Worm (Caenorhabditis elegans) whole organism, L4 larva: ENCODE measurements around the gene mec-7.

Experiments
- F37D6.2 ChIP-seq: sonication (generic microtip); optimal IDR thresholded peaks from 2 replicates; lab custom pipeline; 2016; ENCODE audit warnings: mild to moderate bottlenecking, missing genetic modification characterization, missing compliant biosample characterization
- R02D3.7 ChIP-seq: fragments of 150-350 bp; sonication (generic microtip); optimal IDR thresholded peaks from 3 replicates; lab custom pipeline; 2014; ENCODE audit warnings: missing biosample characterization, missing genetic modification characterization
- T26A8.4 ChIP-seq: fragments of 200-800 bp; sonication (Bioruptor generic); IDR thresholded peaks from 2 replicates; pipeline ENCODE4 v1.3.6; 2022; ENCODE audit warnings: missing genetic modification characterization, missing compliant biosample characterization
- ceh-28 ChIP-seq: fragments of 150-350 bp; optimal IDR thresholded peaks from 2 replicates; lab custom pipeline; 2014; ENCODE audit warnings: missing biosample characterization, missing genetic modification reagents, missing genetic modification characterization
- ceh-32 ChIP-seq: sonication (generic microtip); optimal IDR thresholded peaks from 2 replicates; lab custom pipeline; 2016; ENCODE audit warnings: mild to moderate bottlenecking, missing genetic modification characterization, missing compliant biosample characterization; ENCODE audit not compliant: poor library complexity
- ctbp-1 ChIP-seq: fragments of 200-800 bp; sonication (Bioruptor generic); IDR thresholded peaks from 2 replicates; pipeline ENCODE4 v1.3.6; 2022; ENCODE audit warnings: missing genetic modification reagents, missing genetic modification characterization, missing compliant biosample characterization
- daf-16 ChIP-seq, 3 experiments: sonication (generic microtip); optimal IDR thresholded peaks; 2 replicates each; lab custom pipeline; 2016 to 2017; ENCODE audit warnings: missing genetic modification characterization in 3 of 3, missing genetic modification reagents in 3 of 3, mild to moderate bottlenecking in 2 of 3, missing compliant biosample characterization in 2 of 3, missing biosample characterization in 1 of 3, moderate library complexity in 1 of 3
- daf-19 ChIP-seq: fragments of 200-800 bp; sonication (Bioruptor generic); conservative IDR thresholded peaks from 2 replicates; pipeline ENCODE4 v1.3.6; 2022; ENCODE audit warnings: missing genetic modification characterization, missing compliant biosample characterization
- dmd-6 ChIP-seq: fragments of 200-800 bp; sonication (Bioruptor generic); IDR thresholded peaks from 2 replicates; pipeline ENCODE4 v1.3.6; 2022; ENCODE audit warnings: missing genetic modification reagents, missing genetic modification characterization, missing compliant biosample characterization
- dpl-1 ChIP-seq: fragments of 150-350 bp; optimal IDR thresholded peaks from 2 replicates; lab custom pipeline; 2014; ENCODE audit warnings: missing biosample characterization, missing genetic modification reagents, missing genetic modification characterization
- dve-1 ChIP-seq: sonication (generic microtip); optimal IDR thresholded peaks from 2 replicates; lab custom pipeline; 2017; ENCODE audit warnings: antibody characterized with exemption, mild to moderate bottlenecking, missing genetic modification characterization, missing compliant biosample characterization; ENCODE audit not compliant: insufficient read depth
- egl-43 ChIP-seq: fragments of 200-800 bp; sonication (Bioruptor generic); IDR thresholded peaks from 2 replicates; pipeline ENCODE4 v1.3.6; 2022; ENCODE audit warnings: missing genetic modification reagents, missing genetic modification characterization, missing compliant biosample characterization
- gei-8 ChIP-seq: fragments of 200-800 bp; sonication (Bioruptor generic); optimal IDR thresholded peaks from 2 replicates; lab custom pipeline; 2018; ENCODE audit warnings: mild to moderate bottlenecking, missing genetic modification characterization, missing compliant biosample characterization
- hif-1 ChIP-seq, 2 experiments: sonication (generic microtip); optimal IDR thresholded peaks; 2 replicates each; lab custom pipeline; 2016 to 2017; ENCODE audit warnings: missing compliant biosample characterization in 2 of 2, missing genetic modification characterization in 2 of 2, missing genetic modification reagents in 2 of 2, missing genotype in 2 of 2, mild to moderate bottlenecking in 1 of 2
- hlh-11 ChIP-seq: fragments of 200-800 bp; sonication (Bioruptor generic); optimal IDR thresholded peaks from 2 replicates; lab custom pipeline; 2018; ENCODE audit warnings: mild to moderate bottlenecking, missing genetic modification characterization, missing compliant biosample characterization
- hlh-30 ChIP-seq: sonication (generic microtip); optimal IDR thresholded peaks from 2 replicates; lab custom pipeline; 2017; ENCODE audit warnings: antibody characterized with exemption, mild to moderate bottlenecking, missing genetic modification characterization, missing compliant biosample characterization; ENCODE audit not compliant: insufficient read depth
- hmg-1.1 ChIP-seq: fragments of 200-800 bp; sonication (Bioruptor generic); IDR thresholded peaks from 2 replicates; pipeline ENCODE4 v1.3.6; 2022; ENCODE audit warnings: missing genetic modification reagents, missing genetic modification characterization, missing compliant biosample characterization
- jun-1 ChIP-seq: fragments of 150-350 bp; optimal IDR thresholded peaks from 2 replicates; lab custom pipeline; 2014; ENCODE audit warnings: missing biosample characterization, missing genetic modification reagents, missing genetic modification characterization
- lin-13 ChIP-seq: fragments of 150-350 bp; optimal IDR thresholded peaks from 2 replicates; lab custom pipeline; 2014; ENCODE audit warnings: missing biosample characterization, missing genetic modification reagents, missing genetic modification characterization
- lin-38 ChIP-seq: fragments of 200-800 bp; sonication (Bioruptor generic); IDR thresholded peaks from 2 replicates; pipeline ENCODE4 v1.3.6; 2022; ENCODE audit warnings: missing genetic modification reagents, missing genetic modification characterization, missing compliant biosample characterization
- lsy-2 ChIP-seq, 2 experiments: fragments of 150-350 bp in 1 of 2; sonication (generic microtip) in 1 of 2; optimal IDR thresholded peaks; 2 replicates each; lab custom pipeline; 2014 to 2017; ENCODE audit warnings: missing biosample characterization in 2 of 2, missing genetic modification characterization in 2 of 2
- madf-5 ChIP-seq, 2 experiments: fragments of 200-800 bp; sonication (Bioruptor generic); IDR thresholded peaks; 2 replicates each; pipeline ENCODE4 v1.3.6; 2022; ENCODE audit warnings: missing compliant biosample characterization in 2 of 2, missing genetic modification characterization in 2 of 2
- madf-9 ChIP-seq: fragments of 200-800 bp; sonication (Bioruptor generic); conservative IDR thresholded peaks from 2 replicates; pipeline ENCODE4 v1.3.6; 2022; ENCODE audit warnings: missing genetic modification reagents, missing genetic modification characterization, missing compliant biosample characterization
- mdl-1 ChIP-seq, 2 experiments: fragments of 150-350 bp in 1 of 2; sonication (generic microtip) in 1 of 2; optimal IDR thresholded peaks; 2 replicates each; lab custom pipeline; 2014 to 2017; ENCODE audit warnings: missing biosample characterization in 2 of 2, missing genetic modification characterization in 2 of 2
- mep-1 ChIP-seq: fragments of 150-350 bp; sonication (generic microtip); optimal IDR thresholded peaks from 3 replicates; lab custom pipeline; 2014; ENCODE audit warnings: missing biosample characterization, missing genetic modification characterization
- mes-2 ChIP-seq: sonication (generic microtip); optimal IDR thresholded peaks from 2 replicates; lab custom pipeline; 2016; ENCODE audit warnings: missing genotype, mild to moderate bottlenecking, missing genetic modification characterization, missing compliant biosample characterization; ENCODE audit not compliant: poor library complexity, severe bottlenecking
- mxl-3 ChIP-seq: fragments of 200-800 bp; sonication (Bioruptor generic); optimal IDR thresholded peaks from 2 replicates; lab custom pipeline; 2018; ENCODE audit warnings: mild to moderate bottlenecking, missing genetic modification characterization, missing compliant biosample characterization
- nhr-10 ChIP-seq: fragments of 150-350 bp; optimal IDR thresholded peaks from 2 replicates; lab custom pipeline; 2014; ENCODE audit warnings: missing biosample characterization, missing genetic modification characterization
- nhr-111 ChIP-seq: fragments of 200-800 bp; sonication (Bioruptor generic); optimal IDR thresholded peaks from 2 replicates; lab custom pipeline; 2018; ENCODE audit warnings: mild to moderate bottlenecking, missing genetic modification characterization, missing compliant biosample characterization
- nhr-28 ChIP-seq: fragments of 150-350 bp; optimal IDR thresholded peaks from 2 replicates; lab custom pipeline; 2014; ENCODE audit warnings: missing biosample characterization, missing genetic modification characterization
- nhr-48 ChIP-seq: sonication (generic microtip); optimal IDR thresholded peaks from 2 replicates; lab custom pipeline; 2016; ENCODE audit warnings: mild to moderate bottlenecking, missing genetic modification characterization, missing compliant biosample characterization
- nhr-6 ChIP-seq: fragments of 150-350 bp; optimal IDR thresholded peaks from 2 replicates; lab custom pipeline; 2014; ENCODE audit warnings: missing biosample characterization, missing genetic modification characterization
- nhr-76 ChIP-seq: fragments of 150-350 bp; optimal IDR thresholded peaks from 2 replicates; lab custom pipeline; 2014; ENCODE audit warnings: missing biosample characterization, missing genetic modification characterization
- nhr-77 ChIP-seq: fragments of 150-350 bp; optimal IDR thresholded peaks from 2 replicates; lab custom pipeline; 2014; ENCODE audit warnings: missing biosample characterization, missing genetic modification characterization
- pha-4 ChIP-seq, 2 experiments: fragments of 150-350 bp in 1 of 2; fragments of 200-800 bp in 1 of 2; sonication (Bioruptor generic) in 1 of 2; IDR thresholded peaks in 1 of 2; optimal IDR thresholded peaks in 1 of 2; 2 replicates each; pipeline versions ENCODE4 v1.3.6 to Lab custom; 2014 to 2022; ENCODE audit warnings: missing genetic modification characterization in 2 of 2, missing genetic modification reagents in 2 of 2, missing biosample characterization in 1 of 2, missing compliant biosample characterization in 1 of 2
- rbr-2 ChIP-seq: sonication (generic microtip); optimal IDR thresholded peaks from 2 replicates; lab custom pipeline; 2016; ENCODE audit warnings: missing genotype, missing genetic modification characterization, missing compliant biosample characterization
- set-16 ChIP-seq: fragments of 200-800 bp; sonication (Bioruptor generic); IDR thresholded peaks from 2 replicates; pipeline ENCODE4 v1.3.6; 2022; ENCODE audit warnings: missing genetic modification reagents, missing genetic modification characterization, missing compliant biosample characterization
- unc-39 ChIP-seq: sonication (generic microtip); optimal IDR thresholded peaks from 2 replicates; lab custom pipeline; 2017; ENCODE audit warnings: missing biosample characterization, missing genetic modification characterization
- unc-62 ChIP-seq, 3 experiments: fragments of 150-350 bp in 1 of 3; sonication (generic microtip); optimal IDR thresholded peaks in 2 of 3; peaks in 1 of 3; 1 replicate in 1 of 3; 2 replicates in 2 of 3; lab custom pipeline; 2014 to 2017; ENCODE audit warnings: missing biosample characterization in 3 of 3, missing genetic modification characterization in 3 of 3, missing genetic modification reagents in 3 of 3, missing genotype in 1 of 3
- vab-7 ChIP-seq: fragments of 200-800 bp; sonication (Bioruptor generic); IDR thresholded peaks from 2 replicates; pipeline ENCODE4 v1.3.6; 2022; ENCODE audit warnings: missing genetic modification reagents, missing genetic modification characterization, missing compliant biosample characterization
- zip-2 ChIP-seq: fragments of 150-350 bp; optimal IDR thresholded peaks from 2 replicates; lab custom pipeline; 2014; ENCODE audit warnings: missing biosample characterization, missing genetic modification characterization
- ztf-7 ChIP-seq: fragments of 150-350 bp; optimal IDR thresholded peaks from 2 replicates; lab custom pipeline; 2014; ENCODE audit warnings: missing biosample characterization, missing genetic modification characterization

The mec-7 gene

ce11 chrX:7787885-7788353 is 11.4 kb upstream of the mec-7 start, which contains the start of gene ZK154.5:
ZK154.5 (minus strand) TSS chrX:7787935.
- TF ChIP-seq ctbp-1 (GFP tag; lab: Robert Waterston, UW) (0 out of 2 replicates have a peak, but pooled peaks have one; percentile 16), hif-1 (tag; optimal IDR thresholded peaks at IDR 0.05; lab: Kevin White, UChicago) (peak in 1 of 2 experiments; percentile 18), dve-1 (tag; lab: Kevin White, UChicago) (peak; percentile 62), nhr-111 (no peak), dpl-1 (GFP tag; lab: Kevin White, UChicago) (peak; percentile 53), F37D6.2 (no peak), madf-5 (GFP tag; IDR thresholded peaks at IDR 0.05; lab: Robert Waterston, UW) (no peak), set-16 (GFP tag; lab: Robert Waterston, UW) (no peak), ceh-32 (tag; lab: Kevin White, UChicago) (no peak), mep-1 (peak; percentile 60), mes-2 (peak; percentile 24), hlh-11 (peak; percentile 43), vab-7 (GFP tag; lab: Robert Waterston, UW) (no peak), hlh-30 (tag; lab: Kevin White, UChicago) (peak; percentile 58), nhr-76 (no peak), pha-4 (GFP tag; IDR thresholded peaks at IDR 0.05; lab: Robert Waterston, UW) (no peak), pha-4 (tag; optimal IDR thresholded peaks at IDR 0.05; lab: Kevin White, UChicago) (peak; percentile 42), dmd-6 (GFP tag; lab: Robert Waterston, UW) (0 out of 2 replicates have a peak, but pooled peaks have one; percentile 10), lin-13 (GFP tag; lab: Kevin White, UChicago) (no peak), T26A8.4 (GFP tag; lab: Robert Waterston, UW) (peak; percentile 45; the same call in 1 of the 2 replicates), nhr-28 (tag; lab: Kevin White, UChicago) (peak; percentile 20), ceh-28 (tag; lab: Kevin White, UChicago) (peak; percentile 10), hmg-1.1 (peak; percentile 51), ztf-7 (tag; lab: Kevin White, UChicago) (peak; percentile 3), rbr-2 (tag; lab: Kevin White, UChicago) (peak; percentile 41), mxl-3 (GFP tag; lab: Kevin White, UChicago) (peak; percentile 43), lsy-2 (tag; optimal IDR thresholded peaks at IDR 0.05; lab: Kevin White, UChicago) (peak in 1 of 2 experiments; percentile 34), mdl-1 (tag; optimal IDR thresholded peaks at IDR 0.05; lab: Kevin White, UChicago) (peak in 1 of 2 experiments; percentile 43), daf-16 (GFP tag; optimal IDR thresholded peaks at IDR 0.05; lab: Kevin White, UChicago) (no peak), daf-16 (tag; optimal IDR thresholded peaks at IDR 0.05; lab: Kevin White, UChicago) (peak; percentile 53), unc-39 (tag; lab: Kevin White, UChicago) (no peak), nhr-48 (peak; percentile 1), lin-38 (GFP tag; lab: Robert Waterston, UW) (no peak; the same call in 1 of the 2 replicates), R02D3.7 (tag; lab: Kevin White, UChicago) (no peak), zip-2 (tag; lab: Kevin White, UChicago) (no peak)

ce11 chrX:7782389-7782788 is 5.9 kb upstream of the mec-7 start, which contains the start of gene ZK154.4:
ZK154.4 (minus strand) TSS chrX:7782415.
- TF ChIP-seq daf-19 (no peak), daf-16 (GFP tag; optimal IDR thresholded peaks at IDR 0.05; lab: Kevin White, UChicago) (no peak), daf-16 (tag; optimal IDR thresholded peaks at IDR 0.05; lab: Kevin White, UChicago) (peak; percentile 23), rbr-2 (tag; lab: Kevin White, UChicago) (peak; percentile 50), nhr-6 (tag; lab: Kevin White, UChicago) (peak; percentile 60), dmd-6 (GFP tag; lab: Robert Waterston, UW) (0 out of 2 replicates have a peak, but pooled peaks have one; percentile 20), madf-9 (GFP tag; lab: Robert Waterston, UW) (no peak), vab-7 (GFP tag; lab: Robert Waterston, UW) (no peak), hlh-30 (tag; lab: Kevin White, UChicago) (peak; percentile 82), mes-2 (peak; percentile 64), nhr-10 (tag; lab: Kevin White, UChicago) (no peak), hmg-1.1 (peak; percentile 55), nhr-77 (tag; lab: Kevin White, UChicago) (peak; percentile 24), dpl-1 (GFP tag; lab: Kevin White, UChicago) (peak; percentile 43), lsy-2 (tag; optimal IDR thresholded peaks at IDR 0.05; lab: Kevin White, UChicago) (peak in 1 of 2 experiments; percentile 63), unc-62 (GFP tag; optimal IDR thresholded peaks at IDR 0.05 in 1 of 2; lab: Kevin White, UChicago) (peak in 1 of 2 experiments; percentile 94), unc-62 (tag; optimal IDR thresholded peaks at IDR 0.05; lab: Kevin White, UChicago) (no peak), gei-8 (GFP tag; lab: Kevin White, UChicago) (no peak), dve-1 (tag; lab: Kevin White, UChicago) (peak; percentile 58), pha-4 (GFP tag; IDR thresholded peaks at IDR 0.05; lab: Robert Waterston, UW) (no peak), pha-4 (tag; optimal IDR thresholded peaks at IDR 0.05; lab: Kevin White, UChicago) (peak; percentile 87), jun-1 (tag; lab: Kevin White, UChicago) (peak; percentile 34), hlh-11 (peak; percentile 44), mep-1 (peak; percentile 60), egl-43 (GFP tag; lab: Robert Waterston, UW) (peak; percentile 33; the same call in 1 of the 2 replicates)
